Worm (Caenorhabditis elegans) whole organism, L1 larva: ENCODE results near the gene F08D12.7.

Experiments
- C16A3.4 ChIP-seq: fragments of 150-350 bp; optimal IDR thresholded peaks from 2 replicates; lab custom pipeline; 2014; ENCODE audit warnings: missing biosample characterization, missing genetic modification characterization
- F16B12.6 ChIP-seq: fragments of 150-350 bp; optimal IDR thresholded peaks from 2 replicates; lab custom pipeline; 2014; ENCODE audit warnings: missing biosample characterization, missing genetic modification characterization
- aha-1 ChIP-seq: fragments of 150-350 bp; optimal IDR thresholded peaks from 2 replicates; lab custom pipeline; 2014; ENCODE audit warnings: missing biosample characterization, missing genetic modification characterization
- blmp-1 ChIP-seq: fragments of 150-350 bp; optimal IDR thresholded peaks from 2 replicates; lab custom pipeline; 2014; ENCODE audit warnings: missing biosample characterization, missing genetic modification characterization
- ceh-8 ChIP-seq: fragments of 200-800 bp; sonication (Bioruptor generic); optimal IDR thresholded peaks from 2 replicates; lab custom pipeline; 2018; ENCODE audit warnings: mild to moderate bottlenecking, missing genetic modification characterization, moderate library complexity, missing compliant biosample characterization
- ceh-82 ChIP-seq, 3 experiments: fragments of 150-350 bp in 1 of 3; sonication (generic microtip) in 2 of 3; optimal IDR thresholded peaks; 2 replicates each; lab custom pipeline; 2014 to 2017; ENCODE audit warnings: missing biosample characterization in 3 of 3, missing genetic modification characterization in 3 of 3
- ceh-88 ChIP-seq: fragments of 200-800 bp; sonication (Bioruptor generic); IDR thresholded peaks from 2 replicates; pipeline ENCODE4 v1.3.6; 2022; ENCODE audit warnings: missing genetic modification characterization, missing compliant biosample characterization
- ceh-90 ChIP-seq: sonication (generic microtip); optimal IDR thresholded peaks from 2 replicates; lab custom pipeline; 2016; ENCODE audit warnings: missing genetic modification characterization, missing compliant biosample characterization
- ces-1 ChIP-seq: fragments of 150-350 bp; optimal IDR thresholded peaks from 2 replicates; lab custom pipeline; 2014; ENCODE audit warnings: missing biosample characterization, missing genetic modification reagents, missing genetic modification characterization
- dsc-1 ChIP-seq: sonication (generic microtip); optimal IDR thresholded peaks from 2 replicates; lab custom pipeline; 2016; ENCODE audit warnings: mild to moderate bottlenecking, missing genetic modification characterization, missing compliant biosample characterization
- efl-1 ChIP-seq, 4 experiments: fragments of 150-350 bp; optimal IDR thresholded peaks in 3 of 4; peaks in 1 of 4; 1 replicate in 1 of 4; 2 replicates in 3 of 4; lab custom pipeline; 2014; ENCODE audit warnings: missing biosample characterization in 2 of 4, missing genetic modification characterization in 2 of 4, missing genetic modification reagents in 2 of 4
- efl-3 ChIP-seq: fragments of 200-800 bp; sonication (Bioruptor generic); optimal IDR thresholded peaks from 2 replicates; lab custom pipeline; 2018; ENCODE audit warnings: mild to moderate bottlenecking, missing genetic modification characterization, missing compliant biosample characterization
- elt-2 ChIP-seq: sonication (generic microtip); optimal IDR thresholded peaks from 2 replicates; lab custom pipeline; 2016; ENCODE audit warnings: missing genetic modification characterization, mild to moderate bottlenecking, inconsistent platforms, missing compliant biosample characterization, missing genetic modification reagents
- elt-3 ChIP-seq, 6 experiments: fragments of 150-350 bp in 1 of 6; sonication (generic microtip); optimal IDR thresholded peaks; 2 replicates each; lab custom pipeline; 2017 to 2018; ENCODE audit warnings: missing biosample characterization in 6 of 6, missing genetic modification characterization in 6 of 6, inconsistent platforms in 1 of 6
- hlh-17 ChIP-seq: fragments of 200-800 bp; sonication (Bioruptor generic); optimal IDR thresholded peaks from 2 replicates; lab custom pipeline; 2018; ENCODE audit warnings: missing genetic modification characterization, mild to moderate bottlenecking, missing compliant biosample characterization, moderate library complexity, borderline replicate concordance
- hpl-2 ChIP-seq: fragments of 150-350 bp; optimal IDR thresholded peaks from 2 replicates; lab custom pipeline; 2014; ENCODE audit warnings: missing biosample characterization, missing genetic modification reagents, missing genetic modification characterization
- irx-1 ChIP-seq: sonication (generic microtip); optimal IDR thresholded peaks from 2 replicates; lab custom pipeline; 2016; ENCODE audit warnings: missing genetic modification characterization, missing compliant biosample characterization
- lin-35 ChIP-seq, 2 experiments: fragments of 150-350 bp; optimal IDR thresholded peaks; 2 replicates each; lab custom pipeline; 2014; ENCODE audit warnings: missing biosample characterization in 2 of 2, missing genetic modification characterization in 2 of 2, missing genetic modification reagents in 2 of 2
- lsy-2 ChIP-seq, 2 experiments: fragments of 150-350 bp; optimal IDR thresholded peaks; 2 replicates each; lab custom pipeline; 2014; ENCODE audit warnings: missing biosample characterization in 2 of 2, missing genetic modification characterization in 2 of 2
- mab-9 ChIP-seq: fragments of 200-800 bp; sonication (Bioruptor generic); IDR thresholded peaks from 2 replicates; pipeline ENCODE4 v1.3.6; 2022; ENCODE audit warnings: missing genetic modification reagents, missing genetic modification characterization, missing compliant biosample characterization
- mep-1 ChIP-seq: fragments of 150-350 bp; optimal IDR thresholded peaks from 2 replicates; lab custom pipeline; 2014; ENCODE audit warnings: missing biosample characterization, missing genetic modification characterization
- nhr-11 ChIP-seq: fragments of 150-350 bp; optimal IDR thresholded peaks from 2 replicates; lab custom pipeline; 2014; ENCODE audit warnings: missing biosample characterization, missing genetic modification characterization
- nhr-19 ChIP-seq: fragments of 200-800 bp; sonication (Bioruptor generic); conservative IDR thresholded peaks from 2 replicates; pipeline ENCODE4 v1.3.6; 2022; ENCODE audit warnings: missing genetic modification characterization, missing compliant biosample characterization
- nhr-20 ChIP-seq: sonication (generic microtip); optimal IDR thresholded peaks from 2 replicates; lab custom pipeline; 2016; ENCODE audit warnings: mild to moderate bottlenecking, missing genetic modification characterization, missing compliant biosample characterization
- nhr-28 ChIP-seq: fragments of 150-350 bp; optimal IDR thresholded peaks from 2 replicates; lab custom pipeline; 2014; ENCODE audit warnings: missing biosample characterization, missing genetic modification characterization
- nhr-84 ChIP-seq: sonication (generic microtip); optimal IDR thresholded peaks from 2 replicates; lab custom pipeline; 2017; ENCODE audit warnings: missing biosample characterization, missing genetic modification characterization
- nhr-85 ChIP-seq: sonication (generic microtip); peaks from one replicate; lab custom pipeline; 2016; ENCODE audit warnings: missing genetic modification characterization, inconsistent platforms, missing compliant biosample characterization
- nhr-90 ChIP-seq: sonication (generic microtip); optimal IDR thresholded peaks from 2 replicates; lab custom pipeline; 2016; ENCODE audit warnings: mild to moderate bottlenecking, missing genetic modification characterization, missing compliant biosample characterization; ENCODE audit not compliant: poor library complexity
- pqm-1 ChIP-seq: sonication (generic microtip); optimal IDR thresholded peaks from 3 replicates; lab custom pipeline; 2017; ENCODE audit warnings: missing biosample characterization, missing genetic modification characterization
- sox-4 ChIP-seq: sonication (generic microtip); optimal IDR thresholded peaks from 2 replicates; lab custom pipeline; 2016; ENCODE audit warnings: missing genetic modification characterization, missing compliant biosample characterization
- sptf-1 ChIP-seq: fragments of 150-350 bp; optimal IDR thresholded peaks from 2 replicates; lab custom pipeline; 2014; ENCODE audit warnings: missing biosample characterization, missing genetic modification characterization
- sup-37 ChIP-seq: fragments of 200-800 bp; sonication (Bioruptor generic); optimal IDR thresholded peaks from 2 replicates; lab custom pipeline; 2018; ENCODE audit warnings: mild to moderate bottlenecking, missing genetic modification characterization, missing compliant biosample characterization
- unc-130 ChIP-seq: fragments of 150-350 bp; optimal IDR thresholded peaks from 2 replicates; lab custom pipeline; 2017; ENCODE audit warnings: missing biosample characterization, missing genetic modification characterization, inconsistent platforms
- unc-30 ChIP-seq: sonication (generic microtip); optimal IDR thresholded peaks from 2 replicates; lab custom pipeline; 2017; ENCODE audit warnings: missing biosample characterization, missing genetic modification characterization
- unc-62 ChIP-seq: fragments of 150-350 bp; optimal IDR thresholded peaks from 2 replicates; lab custom pipeline; 2014; ENCODE audit warnings: missing biosample characterization, missing genetic modification reagents, missing genetic modification characterization
- unc-86 ChIP-seq: sonication (generic microtip); optimal IDR thresholded peaks from 2 replicates; lab custom pipeline; 2016; ENCODE audit warnings: missing genetic modification characterization, missing compliant biosample characterization
- unc-98 ChIP-seq: fragments of 200-800 bp; sonication (Bioruptor generic); IDR thresholded peaks from 2 replicates; pipeline ENCODE4 v1.3.6; 2022; ENCODE audit warnings: missing genetic modification characterization, missing compliant biosample characterization
- vab-15 ChIP-seq: sonication (generic microtip); optimal IDR thresholded peaks from 2 replicates; lab custom pipeline; 2017; ENCODE audit warnings: missing genotype, mild to moderate bottlenecking, missing genetic modification characterization, missing compliant biosample characterization
- zip-4 ChIP-seq: fragments of 200-800 bp; sonication (Bioruptor generic); optimal IDR thresholded peaks from 2 replicates; lab custom pipeline; 2018; ENCODE audit warnings: mild to moderate bottlenecking, missing genetic modification characterization, moderate library complexity, missing compliant biosample characterization
- ztf-11 ChIP-seq, 2 experiments: sonication (generic microtip); optimal IDR thresholded peaks; 2 replicates each; lab custom pipeline; 2016 to 2017; ENCODE audit warnings: missing genetic modification characterization in 2 of 2, missing biosample characterization in 1 of 2, missing compliant biosample characterization in 1 of 2

The F08D12.7 gene

DNA sequence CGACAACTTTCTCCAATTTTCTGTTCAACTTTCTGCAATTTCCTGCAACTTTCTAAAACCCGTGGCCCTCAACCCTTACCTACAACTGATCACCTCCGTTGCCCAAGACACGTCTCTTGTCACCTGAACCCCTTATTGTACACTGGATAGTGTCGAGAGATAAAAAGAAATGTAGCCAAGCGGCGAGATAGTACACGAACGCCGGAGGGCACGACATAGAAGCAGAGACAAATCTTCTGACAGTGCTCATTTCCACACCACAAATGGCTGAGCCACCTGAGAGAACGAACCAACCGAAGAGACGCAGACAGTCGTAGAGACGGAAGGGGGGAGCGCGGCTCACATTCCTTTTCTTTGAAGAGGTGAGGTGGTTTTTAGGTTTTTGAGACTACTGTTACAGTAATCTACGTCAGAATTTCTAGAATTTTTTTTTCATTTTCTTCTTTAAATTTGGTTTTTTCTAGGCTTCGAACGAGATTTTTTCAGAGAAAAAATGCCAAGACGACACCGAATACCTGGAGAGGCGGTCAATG, 38.8 kb upstream of the F08D12.7 start, which contains the start of gene K12H6.12:
Gene K12H6.12 (plus strand): TSS at position 483 of the 533 bp plus-strand sequence.
- TF ChIP-seq efl-1 (optimal IDR thresholded peaks at IDR 0.05; lab: Kevin White, UChicago) (peak in 1 of 2 experiments; percentile 28), efl-1 (GFP tag; optimal IDR thresholded peaks at IDR 0.05 in 1 of 2; lab: Kevin White, UChicago) (no peak), ces-1 (GFP tag; lab: Kevin White, UChicago) (no peak), zip-4 (GFP tag; lab: Kevin White, UChicago) (no peak), unc-62 (GFP tag; lab: Kevin White, UChicago) (no peak), unc-30 (tag; lab: Kevin White, UChicago) (no peak), nhr-11 (tag; lab: Kevin White, UChicago) (peak; percentile 19), C16A3.4 (tag; lab: Kevin White, UChicago) (no peak), ceh-82 (tag; optimal IDR thresholded peaks at IDR 0.05; lab: Kevin White, UChicago) (peak in 1 of 3 experiments; percentile 1), elt-2 (tag; lab: Kevin White, UChicago) (no peak), vab-15 (no peak), sup-37 (GFP tag; lab: Kevin White, UChicago) (no peak), unc-86 (tag; lab: Kevin White, UChicago) (no peak), irx-1 (no peak)

DNA sequence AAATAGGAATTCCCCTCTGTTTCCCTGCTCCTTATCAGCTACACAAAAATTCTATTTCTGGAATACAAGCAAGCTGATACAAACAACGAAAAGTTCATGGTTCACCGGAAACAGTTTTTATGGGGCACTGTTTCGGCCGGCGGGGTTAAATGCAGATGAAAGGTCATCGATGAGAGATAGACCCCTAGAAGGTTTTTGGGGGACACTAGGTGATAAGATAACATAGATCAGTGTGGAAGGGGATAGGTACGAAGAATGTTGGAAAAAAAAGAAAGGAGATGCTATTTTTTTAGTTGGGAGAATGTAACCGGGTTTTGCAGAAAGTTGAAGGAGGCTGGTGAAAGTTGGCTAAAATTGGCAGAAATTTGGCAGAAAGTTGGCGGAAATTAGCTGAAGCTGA, 36.6 kb upstream of the F08D12.7 start:
- no peak for TF ChIP-seq dsc-1 (tag; lab: Kevin White, UChicago)
- no peak for TF ChIP-seq efl-3 (GFP tag; lab: Kevin White, UChicago)
- no peak for TF ChIP-seq unc-130 (tag; lab: Kevin White, UChicago)
- TF ChIP-seq ztf-11 (tag; optimal IDR thresholded peaks at IDR 0.05; lab: Kevin White, UChicago): no peak
- no peak for TF ChIP-seq ceh-90 (tag; lab: Kevin White, UChicago)
- no peak for TF ChIP-seq lsy-2 (tag; optimal IDR thresholded peaks at IDR 0.05; lab: Kevin White, UChicago)
- TF ChIP-seq ces-1 (GFP tag; lab: Kevin White, UChicago): no peak
- TF ChIP-seq pqm-1 (tag; lab: Kevin White, UChicago): no peak
- no peak for TF ChIP-seq sptf-1
- TF ChIP-seq efl-1 (optimal IDR thresholded peaks at IDR 0.05; lab: Kevin White, UChicago): no peak
- TF ChIP-seq efl-1 (GFP tag; optimal IDR thresholded peaks at IDR 0.05 in 1 of 2; lab: Kevin White, UChicago): no peak
- no peak for TF ChIP-seq nhr-90 (tag; lab: Kevin White, UChicago)
- TF ChIP-seq lin-35 (GFP tag; optimal IDR thresholded peaks at IDR 0.05; lab: Kevin White, UChicago): no peak
- TF ChIP-seq mab-9 (GFP tag; lab: Robert Waterston, UW): no peak
- TF ChIP-seq unc-98: no peak
- no peak for TF ChIP-seq ceh-88
- TF ChIP-seq nhr-28: no peak
- TF ChIP-seq sox-4 (tag; lab: Kevin White, UChicago): no peak
- peak in 1 of 6 experiments; percentile 50 for TF ChIP-seq elt-3 (tag; optimal IDR thresholded peaks at IDR 0.05; lab: Kevin White, UChicago)
- peak; percentile 0 for TF ChIP-seq nhr-20
- no peak for TF ChIP-seq irx-1
- TF ChIP-seq ceh-82 (tag; optimal IDR thresholded peaks at IDR 0.05; lab: Kevin White, UChicago): no peak
- peak; percentile 18 for TF ChIP-seq blmp-1 (tag; lab: Kevin White, UChicago)
- TF ChIP-seq nhr-19 (GFP tag; lab: Robert Waterston, UW): no peak
- no peak for TF ChIP-seq nhr-11 (tag; lab: Kevin White, UChicago)
- no peak for TF ChIP-seq hlh-17 (GFP tag; lab: Kevin White, UChicago)
- TF ChIP-seq nhr-84 (tag; lab: Kevin White, UChicago): no peak
- no peak for TF ChIP-seq F16B12.6 (tag; lab: Kevin White, UChicago)
- TF ChIP-seq mep-1 (tag; lab: Kevin White, UChicago): no peak
- no peak for TF ChIP-seq ceh-8 (GFP tag; lab: Kevin White, UChicago)
- no peak for TF ChIP-seq aha-1
- no peak for TF ChIP-seq hpl-2 (GFP tag; lab: Kevin White, UChicago)
- TF ChIP-seq C16A3.4 (tag; lab: Kevin White, UChicago): no peak
- no peak for TF ChIP-seq vab-15
- peak; percentile 61 for TF ChIP-seq nhr-85
